Worm (Caenorhabditis elegans) whole organism, L1 larva: ENCODE measurements around the gene ZK470.14.

Experiments
- ama-1 ChIP-seq: fragments of 150-350 bp; optimal IDR thresholded peaks from 2 replicates; lab custom pipeline; 2014
- fkh-10 ChIP-seq: sonication (generic microtip); optimal IDR thresholded peaks from 2 replicates; lab custom pipeline; 2017; ENCODE audit warnings: missing biosample characterization, missing genetic modification reagents, missing genetic modification characterization
- fos-1 ChIP-seq: fragments of 150-350 bp; optimal IDR thresholded peaks from 2 replicates; lab custom pipeline; 2014; ENCODE audit warnings: missing biosample characterization, missing genetic modification characterization
- nhr-11 ChIP-seq: fragments of 150-350 bp; optimal IDR thresholded peaks from 2 replicates; lab custom pipeline; 2014; ENCODE audit warnings: missing biosample characterization, missing genetic modification characterization
- rnt-1 ChIP-seq: sonication (generic microtip); optimal IDR thresholded peaks from 2 replicates; lab custom pipeline; 2016; ENCODE audit warnings: mild to moderate bottlenecking, missing genetic modification characterization, moderate library complexity, missing compliant biosample characterization
- snpc-4 ChIP-seq: fragments of 150-350 bp; optimal IDR thresholded peaks from 2 replicates; lab custom pipeline; 2014; ENCODE audit warnings: missing biosample characterization, missing genetic modification characterization
- zag-1 ChIP-seq: fragments of 150-350 bp; optimal IDR thresholded peaks from 2 replicates; lab custom pipeline; 2014; ENCODE audit warnings: missing biosample characterization, missing genetic modification characterization

DNA sequence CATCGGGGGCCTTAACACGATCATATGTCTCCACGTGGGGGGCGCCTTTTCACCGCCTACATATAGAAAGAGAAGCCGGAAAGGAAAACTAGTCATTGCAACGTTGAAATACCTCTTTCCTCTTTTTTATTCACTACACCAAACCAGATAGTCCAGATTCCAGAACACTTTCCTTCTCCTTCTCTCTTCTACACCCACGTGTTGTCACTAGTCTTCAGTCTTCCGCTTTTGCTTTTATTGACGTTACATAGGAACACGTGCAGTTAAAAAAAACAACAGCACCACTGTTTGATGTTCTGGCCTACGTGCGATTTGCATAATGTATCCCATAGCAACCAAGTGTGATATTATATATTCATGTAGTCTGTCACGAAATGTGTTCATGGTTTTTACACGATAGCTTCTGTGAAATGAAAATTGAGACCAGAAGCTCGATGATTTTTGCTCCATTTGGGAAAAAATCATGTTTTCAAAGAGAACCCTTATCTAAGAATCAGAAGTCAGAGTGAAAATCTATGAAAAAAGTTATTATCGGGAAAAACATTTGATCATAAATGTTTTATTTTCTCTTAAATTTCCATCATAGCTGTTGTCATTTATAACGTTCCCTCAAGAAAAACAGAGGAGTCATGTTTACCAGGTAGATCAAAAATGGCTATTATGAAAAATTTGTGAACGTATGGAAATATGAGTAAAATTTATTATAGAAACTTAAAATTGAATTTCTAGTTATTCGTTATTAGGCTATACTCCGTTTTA, 23.8 kb upstream of the ZK470.14 start:
- TF ChIP-seq nhr-11 (no peak), zag-1 (tag; lab: Kevin White, UChicago) (no peak), snpc-4 (tag; lab: Kevin White, UChicago) (no peak), ama-1 (lab: Kevin White, UChicago) (no peak), fos-1 (no peak), rnt-1 (no peak), fkh-10 (GFP tag; lab: Kevin White, UChicago) (no peak)
